Worm (Caenorhabditis elegans) whole organism, late embryonic: Measurements from ENCODE around the gene atn-1.

Experiments used
- C38D4.7 ChIP-seq: fragments of 200-800 bp; sonication (Bioruptor generic); optimal IDR thresholded peaks from 2 replicates; lab custom pipeline; 2018; ENCODE audit warnings: mild to moderate bottlenecking, missing genetic modification characterization, moderate library complexity, missing compliant biosample characterization
- F13H6.1 ChIP-seq: sonication (generic microtip); optimal IDR thresholded peaks from 2 replicates; lab custom pipeline; 2016; ENCODE audit warnings: missing genetic modification characterization, missing compliant biosample characterization
- K02D7.2 ChIP-seq: sonication (generic microtip); optimal IDR thresholded peaks from 2 replicates; lab custom pipeline; 2017; ENCODE audit warnings: mild to moderate bottlenecking, missing genetic modification characterization, missing compliant biosample characterization
- ahr-1 ChIP-seq: sonication (generic microtip); optimal IDR thresholded peaks from 2 replicates; lab custom pipeline; 2016; ENCODE audit warnings: missing genetic modification characterization, missing compliant biosample characterization
- ama-1 ChIP-seq: fragments of 150-350 bp; optimal IDR thresholded peaks from 2 replicates; lab custom pipeline; 2014
- ceh-14 ChIP-seq: sonication (generic microtip); optimal IDR thresholded peaks from 2 replicates; lab custom pipeline; 2016; ENCODE audit warnings: missing genotype, missing genetic modification characterization, missing compliant biosample characterization
- ceh-19 ChIP-seq: fragments of 200-800 bp; sonication (Bioruptor generic); optimal IDR thresholded peaks from 2 replicates; lab custom pipeline; 2018; ENCODE audit warnings: mild to moderate bottlenecking, missing genetic modification characterization, missing compliant biosample characterization
- ceh-22 ChIP-seq: sonication (generic microtip); optimal IDR thresholded peaks from 2 replicates; lab custom pipeline; 2017; ENCODE audit warnings: missing biosample characterization, missing genetic modification characterization
- ceh-24 ChIP-seq: sonication (generic microtip); optimal IDR thresholded peaks from 2 replicates; lab custom pipeline; 2016; ENCODE audit warnings: mild to moderate bottlenecking, missing genetic modification characterization, missing compliant biosample characterization
- ceh-31 ChIP-seq: sonication (generic microtip); optimal IDR thresholded peaks from 2 replicates; lab custom pipeline; 2016; ENCODE audit warnings: missing genetic modification characterization, missing compliant biosample characterization
- ceh-34 ChIP-seq: sonication (generic microtip); optimal IDR thresholded peaks from 2 replicates; lab custom pipeline; 2016; ENCODE audit warnings: mild to moderate bottlenecking, missing genetic modification characterization, missing compliant biosample characterization
- ceh-45 ChIP-seq: fragments of 200-800 bp; sonication (Bioruptor generic); IDR thresholded peaks from 2 replicates; pipeline ENCODE4 v1.3.6; 2022; ENCODE audit warnings: missing genetic modification reagents, missing genetic modification characterization, missing compliant biosample characterization
- ceh-48 ChIP-seq: sonication (generic microtip); optimal IDR thresholded peaks from 2 replicates; lab custom pipeline; 2016; ENCODE audit warnings: missing genetic modification characterization, inconsistent platforms, missing compliant biosample characterization
- ceh-9 ChIP-seq: sonication (generic microtip); optimal IDR thresholded peaks from 2 replicates; lab custom pipeline; 2016; ENCODE audit warnings: mild to moderate bottlenecking, missing genetic modification characterization, inconsistent platforms, missing compliant biosample characterization
- che-1 ChIP-seq: sonication (generic microtip); optimal IDR thresholded peaks from 2 replicates; lab custom pipeline; 2016; ENCODE audit warnings: mild to moderate bottlenecking, missing genetic modification characterization, missing compliant biosample characterization
- elt-2 ChIP-seq: sonication (generic microtip); optimal IDR thresholded peaks from 2 replicates; lab custom pipeline; 2016; ENCODE audit warnings: missing genetic modification reagents, missing genetic modification characterization, missing compliant biosample characterization
- ets-4 ChIP-seq: sonication (generic microtip); optimal IDR thresholded peaks from 2 replicates; lab custom pipeline; 2016; ENCODE audit warnings: missing genetic modification characterization, missing compliant biosample characterization
- fax-1 ChIP-seq: sonication (generic microtip); optimal IDR thresholded peaks from 2 replicates; lab custom pipeline; 2016; ENCODE audit warnings: missing genotype, missing genetic modification characterization, missing compliant biosample characterization
- fkh-10 ChIP-seq: fragments of 150-350 bp; optimal IDR thresholded peaks from 2 replicates; lab custom pipeline; 2014; ENCODE audit warnings: missing biosample characterization, missing genetic modification reagents, missing genetic modification characterization
- fkh-6 ChIP-seq: sonication (generic microtip); optimal IDR thresholded peaks from 2 replicates; lab custom pipeline; 2016; ENCODE audit warnings: missing genetic modification characterization, missing compliant biosample characterization
- gmeb-2 ChIP-seq: sonication (generic microtip); optimal IDR thresholded peaks from 2 replicates; lab custom pipeline; 2016; ENCODE audit warnings: missing genetic modification characterization, inconsistent platforms, missing compliant biosample characterization
- hlh-30 ChIP-seq: sonication (generic microtip); optimal IDR thresholded peaks from 2 replicates; lab custom pipeline; 2017; ENCODE audit warnings: antibody characterized with exemption, missing genetic modification characterization, missing compliant biosample characterization; ENCODE audit not compliant: insufficient read depth
- lin-11 ChIP-seq: fragments of 200-800 bp; sonication (Bioruptor generic); optimal IDR thresholded peaks from 2 replicates; lab custom pipeline; 2018; ENCODE audit warnings: mild to moderate bottlenecking, missing genetic modification characterization, missing compliant biosample characterization
- madf-2 ChIP-seq: sonication (generic microtip); optimal IDR thresholded peaks from 2 replicates; lab custom pipeline; 2017; ENCODE audit warnings: missing genetic modification characterization, missing compliant biosample characterization
- nfya-1 ChIP-seq: sonication (generic microtip); optimal IDR thresholded peaks from 2 replicates; lab custom pipeline; 2017; ENCODE audit warnings: missing genetic modification characterization, mild to moderate bottlenecking, missing compliant biosample characterization, antibody characterized with exemption, moderate library complexity
- nhr-11 ChIP-seq: fragments of 150-350 bp; optimal IDR thresholded peaks from 2 replicates; lab custom pipeline; 2014; ENCODE audit warnings: missing biosample characterization, missing genetic modification characterization
- nhr-232 ChIP-seq: sonication (generic microtip); optimal IDR thresholded peaks from 2 replicates; lab custom pipeline; 2016; ENCODE audit warnings: missing genetic modification characterization, missing compliant biosample characterization
- npax-4 ChIP-seq: sonication (generic microtip); optimal IDR thresholded peaks from 2 replicates; lab custom pipeline; 2016; ENCODE audit warnings: missing genetic modification characterization, missing compliant biosample characterization
- pag-3 ChIP-seq: sonication (generic microtip); optimal IDR thresholded peaks from 2 replicates; lab custom pipeline; 2016; ENCODE audit warnings: missing compliant biosample characterization, missing genetic modification characterization, borderline replicate concordance
- pat-9 ChIP-seq: fragments of 200-800 bp; sonication (Bioruptor generic); optimal IDR thresholded peaks from 2 replicates; lab custom pipeline; 2018; ENCODE audit warnings: mild to moderate bottlenecking, missing genetic modification characterization, moderate library complexity, missing compliant biosample characterization
- pax-1 ChIP-seq: fragments of 150-350 bp; optimal IDR thresholded peaks from 2 replicates; lab custom pipeline; 2014; ENCODE audit warnings: missing biosample characterization, missing genetic modification characterization
- pha-4 ChIP-seq: fragments of 150-350 bp; optimal IDR thresholded peaks from 2 replicates; lab custom pipeline; 2018; ENCODE audit warnings: missing biosample characterization, missing genetic modification reagents, missing genetic modification characterization
- ref-2 ChIP-seq: sonication (generic microtip); optimal IDR thresholded peaks from 2 replicates; lab custom pipeline; 2016; ENCODE audit warnings: missing genetic modification characterization, missing compliant biosample characterization
- rnt-1 ChIP-seq: sonication (generic microtip); optimal IDR thresholded peaks from 2 replicates; lab custom pipeline; 2016; ENCODE audit warnings: missing genetic modification characterization, missing compliant biosample characterization
- sox-4 ChIP-seq: sonication (generic microtip); optimal IDR thresholded peaks from 2 replicates; lab custom pipeline; 2017; ENCODE audit warnings: mild to moderate bottlenecking, missing genetic modification characterization, inconsistent platforms, missing compliant biosample characterization
- syd-9 ChIP-seq: sonication (generic microtip); optimal IDR thresholded peaks from 2 replicates; lab custom pipeline; 2016; ENCODE audit warnings: mild to moderate bottlenecking, missing genetic modification characterization, moderate library complexity, missing compliant biosample characterization
- tbx-2 ChIP-seq: sonication (generic microtip); optimal IDR thresholded peaks from 2 replicates; lab custom pipeline; 2016; ENCODE audit warnings: missing genetic modification characterization, missing compliant biosample characterization
- unc-3 ChIP-seq, 2 experiments: fragments of 200-800 bp in 1 of 2; sonication (Bioruptor generic) in 1 of 2; sonication (generic microtip) in 1 of 2; conservative IDR thresholded peaks in 1 of 2; optimal IDR thresholded peaks in 1 of 2; 2 replicates each; pipeline versions ENCODE4 v1.3.6 to Lab custom; 2016 to 2022; ENCODE audit warnings: missing compliant biosample characterization in 2 of 2, missing genetic modification characterization in 2 of 2, missing genetic modification reagents in 1 of 2
- unc-86 ChIP-seq: sonication (generic microtip); optimal IDR thresholded peaks from 2 replicates; lab custom pipeline; 2016; ENCODE audit warnings: missing genetic modification characterization, missing compliant biosample characterization
- zip-5 ChIP-seq: sonication (generic microtip); optimal IDR thresholded peaks from 2 replicates; lab custom pipeline; 2016; ENCODE audit warnings: missing genetic modification characterization, missing compliant biosample characterization
- ztf-16 ChIP-seq: sonication (generic microtip); optimal IDR thresholded peaks from 2 replicates; lab custom pipeline; 2017; ENCODE audit warnings: missing genetic modification characterization, missing compliant biosample characterization

The atn-1 gene

ce11 chrV:12450441-12450840 lies 27.8 kb upstream of the atn-1 start, which contains the start of gene F28C1.1:
Gene F28C1.1, plus strand, starts transcription at chrV:12450805.
- TF ChIP-seq npax-4 (tag; lab: Kevin White, UChicago) (no peak), elt-2 (tag; lab: Kevin White, UChicago) (peak; percentile 11), ceh-45 (no peak), ceh-34 (tag; lab: Kevin White, UChicago) (no peak), hlh-30 (tag; lab: Kevin White, UChicago) (no peak), che-1 (tag; lab: Kevin White, UChicago) (no peak)

ce11 chrV:12455695-12456094 lies 22.5 kb upstream of the atn-1 start:
- TF ChIP-seq che-1 (tag; lab: Kevin White, UChicago) (no peak), F13H6.1 (tag; lab: Kevin White, UChicago) (no peak), sox-4 (tag; lab: Kevin White, UChicago) (no peak), K02D7.2 (no peak), pax-1 (tag; lab: Kevin White, UChicago) (no peak), ahr-1 (tag; lab: Kevin White, UChicago) (no peak), madf-2 (tag; lab: Kevin White, UChicago) (no peak), elt-2 (tag; lab: Kevin White, UChicago) (no peak), ceh-24 (tag; lab: Kevin White, UChicago) (no peak), unc-86 (tag; lab: Kevin White, UChicago) (no peak)

ce11 chrV:12460583-12460982 lies 17.6 kb upstream of the atn-1 start:
- TF ChIP-seq pag-3 (tag; lab: Kevin White, UChicago) (no peak), unc-86 (tag; lab: Kevin White, UChicago) (no peak), fkh-10 (GFP tag; lab: Kevin White, UChicago) (no peak), lin-11 (no peak), pha-4 (tag; lab: Kevin White, UChicago) (no peak), ceh-22 (tag; lab: Kevin White, UChicago) (no peak), hlh-30 (tag; lab: Kevin White, UChicago) (no peak), fkh-6 (no peak), ahr-1 (tag; lab: Kevin White, UChicago) (no peak), ceh-24 (tag; lab: Kevin White, UChicago) (no peak), ztf-16 (no peak), nhr-232 (tag; lab: Kevin White, UChicago) (no peak)
- TF ChIP-seq, all 69 proteins: peak for 0

- no peak for TF ChIP-seq K02D7.2
- TF ChIP-seq nhr-232 (tag; lab: Kevin White, UChicago): no peak
- TF ChIP-seq rnt-1 (tag; lab: Kevin White, UChicago): no peak
- TF ChIP-seq nhr-11 (tag; lab: Kevin White, UChicago): no peak
- TF ChIP-seq ceh-22 (tag; lab: Kevin White, UChicago): no peak
- no peak for TF ChIP-seq unc-86 (tag; lab: Kevin White, UChicago)
- TF ChIP-seq ets-4 (tag; lab: Kevin White, UChicago): no peak
- no peak for TF ChIP-seq npax-4 (tag; lab: Kevin White, UChicago)
- TF ChIP-seq ceh-19 (GFP tag; lab: Kevin White, UChicago): no peak
- TF ChIP-seq F13H6.1 (tag; lab: Kevin White, UChicago): no peak
- no peak for TF ChIP-seq ceh-9 (tag; lab: Kevin White, UChicago)
- no peak for TF ChIP-seq fkh-10 (GFP tag; lab: Kevin White, UChicago)
- no peak for TF ChIP-seq hlh-30 (tag; lab: Kevin White, UChicago)
- TF ChIP-seq C38D4.7 (GFP tag; lab: Kevin White, UChicago): no peak
- TF ChIP-seq fax-1: no peak
- no peak for TF ChIP-seq lin-11
- TF ChIP-seq fkh-6: no peak
These were observed 15.3 kb upstream of the atn-1 start, which contains the start of gene egl-10 for ce11 chrV:12462908-12463307. Gene egl-10, minus strand, starts transcription at chrV:12463008.

ce11 chrV:12465399-12465798 lies 12.8 kb upstream of the atn-1 start:
- TF ChIP-seq rnt-1 (tag; lab: Kevin White, UChicago) (peak; percentile 65), tbx-2 (peak; percentile 83), fkh-10 (GFP tag; lab: Kevin White, UChicago) (peak; percentile 3), unc-86 (tag; lab: Kevin White, UChicago) (no peak), nfya-1 (tag; lab: Kevin White, UChicago) (peak; percentile 75), fax-1 (peak; percentile 23), pat-9 (tag; lab: Kevin White, UChicago) (no peak), unc-3 (GFP tag; conservative IDR thresholded peaks at IDR 0.05; lab: Robert Waterston, UW) (no peak), unc-3 (tag; optimal IDR thresholded peaks at IDR 0.05; lab: Kevin White, UChicago) (peak; percentile 81), madf-2 (tag; lab: Kevin White, UChicago) (peak; percentile 44), ceh-31 (peak; percentile 88), pag-3 (tag; lab: Kevin White, UChicago) (peak; percentile 37), ref-2 (tag; lab: Kevin White, UChicago) (peak; percentile 67), ceh-48 (tag; lab: Kevin White, UChicago) (peak; percentile 92), ceh-14 (tag; lab: Kevin White, UChicago) (peak; percentile 88), ama-1 (no peak), C38D4.7 (GFP tag; lab: Kevin White, UChicago) (no peak), zip-5 (tag; lab: Kevin White, UChicago) (no peak), nhr-11 (tag; lab: Kevin White, UChicago) (no peak), syd-9 (tag; lab: Kevin White, UChicago) (peak; percentile 74), gmeb-2 (no peak)
